Worm (Caenorhabditis elegans) whole organism, young adult: ENCODE measurements around the gene eat-4.

Source experiments
- B0035.1 ChIP-seq: sonication (generic microtip); optimal IDR thresholded peaks from 2 replicates; lab custom pipeline; 2016; ENCODE audit warnings: missing genetic modification characterization, mild to moderate bottlenecking, missing compliant biosample characterization, missing genotype, missing genetic modification reagents
- B0261.1 ChIP-seq: sonication (generic microtip); optimal IDR thresholded peaks from 2 replicates; lab custom pipeline; 2016; ENCODE audit warnings: mild to moderate bottlenecking, missing genetic modification characterization, moderate library complexity, missing compliant biosample characterization
- C17E4.6 ChIP-seq: fragments of 200-800 bp; sonication (Bioruptor generic); IDR thresholded peaks from 2 replicates; pipeline ENCODE4 v1.3.6; 2022; ENCODE audit warnings: missing genetic modification reagents, missing genetic modification characterization, missing compliant biosample characterization
- F39B2.1 ChIP-seq: fragments of 200-800 bp; sonication (Bioruptor generic); IDR thresholded peaks from 2 replicates; pipeline ENCODE4 v1.3.6; 2022; ENCODE audit warnings: missing genetic modification reagents, missing genetic modification characterization, missing compliant biosample characterization
- F57C9.4 ChIP-seq: sonication (generic microtip); optimal IDR thresholded peaks from 2 replicates; lab custom pipeline; 2017; ENCODE audit warnings: mild to moderate bottlenecking, missing genetic modification characterization, missing compliant biosample characterization
- attf-5 ChIP-seq: fragments of 200-800 bp; sonication (Bioruptor generic); optimal IDR thresholded peaks from 2 replicates; lab custom pipeline; 2018; ENCODE audit warnings: mild to moderate bottlenecking, missing genetic modification characterization, missing compliant biosample characterization
- attf-6 ChIP-seq: fragments of 200-800 bp; sonication (Bioruptor generic); IDR thresholded peaks from 2 replicates; pipeline ENCODE4 v1.3.6; 2022; ENCODE audit warnings: missing genetic modification reagents, missing genetic modification characterization, missing compliant biosample characterization
- bed-2 ChIP-seq: fragments of 200-800 bp; sonication (Bioruptor generic); IDR thresholded peaks from 2 replicates; pipeline ENCODE4 v1.3.6; 2022; ENCODE audit warnings: missing genetic modification reagents, missing genetic modification characterization, missing compliant biosample characterization
- ccch-3 ChIP-seq: fragments of 200-800 bp; sonication (Bioruptor generic); optimal IDR thresholded peaks from 2 replicates; lab custom pipeline; 2018; ENCODE audit warnings: mild to moderate bottlenecking, missing genetic modification characterization, missing compliant biosample characterization
- ceh-40 ChIP-seq: fragments of 200-800 bp; sonication (Bioruptor generic); IDR thresholded peaks from 2 replicates; pipeline ENCODE4 v1.3.6; 2022; ENCODE audit warnings: missing genetic modification characterization, missing compliant biosample characterization
- efl-1 ChIP-seq: fragments of 150-350 bp; optimal IDR thresholded peaks from 2 replicates; lab custom pipeline; 2014; ENCODE audit warnings: missing biosample characterization, missing genetic modification reagents, missing genetic modification characterization
- egrh-3 ChIP-seq: fragments of 200-800 bp; sonication (Bioruptor generic); IDR thresholded peaks from 2 replicates; pipeline ENCODE4 v1.3.6; 2022; ENCODE audit warnings: missing genetic modification reagents, missing genetic modification characterization, missing compliant biosample characterization
- ekl-4 ChIP-seq: fragments of 200-800 bp; sonication (Bioruptor generic); IDR thresholded peaks from 2 replicates; pipeline ENCODE4 v1.3.6; 2022; ENCODE audit warnings: missing genetic modification reagents, missing genetic modification characterization, missing compliant biosample characterization
- him-1 ChIP-seq: sonication (generic microtip); optimal IDR thresholded peaks from 2 replicates; lab custom pipeline; 2016; ENCODE audit warnings: missing genotype, missing genetic modification reagents, missing genetic modification characterization, missing compliant biosample characterization
- hlh-12 ChIP-seq: sonication (generic microtip); optimal IDR thresholded peaks from 2 replicates; lab custom pipeline; 2016; ENCODE audit warnings: missing genetic modification characterization, missing compliant biosample characterization
- hmg-1.2 ChIP-seq: fragments of 200-800 bp; sonication (Bioruptor generic); IDR thresholded peaks from 2 replicates; pipeline ENCODE4 v1.3.6; 2022; ENCODE audit warnings: missing genetic modification reagents, missing genetic modification characterization, missing compliant biosample characterization
- let-526 ChIP-seq: fragments of 200-800 bp; sonication (Bioruptor generic); IDR thresholded peaks from 2 replicates; pipeline ENCODE4 v1.3.6; 2022; ENCODE audit warnings: missing genetic modification reagents, missing genetic modification characterization, missing compliant biosample characterization
- lsl-1 ChIP-seq: fragments of 200-800 bp; sonication (Bioruptor generic); optimal IDR thresholded peaks from 2 replicates; lab custom pipeline; 2018; ENCODE audit warnings: mild to moderate bottlenecking, missing genetic modification characterization, moderate library complexity, missing compliant biosample characterization
- madf-10 ChIP-seq: sonication (generic microtip); optimal IDR thresholded peaks from 2 replicates; lab custom pipeline; 2016; ENCODE audit warnings: mild to moderate bottlenecking, missing genetic modification characterization, missing compliant biosample characterization
- mcd-1 ChIP-seq: fragments of 200-800 bp; sonication (Bioruptor generic); IDR thresholded peaks from 2 replicates; pipeline ENCODE4 v1.3.6; 2022; ENCODE audit warnings: missing genetic modification reagents, missing genetic modification characterization, missing compliant biosample characterization
- mes-4 ChIP-seq: sonication (generic microtip); optimal IDR thresholded peaks from 2 replicates; lab custom pipeline; 2016; ENCODE audit warnings: missing genotype, missing genetic modification characterization, missing compliant biosample characterization
- nhr-27 ChIP-seq: fragments of 200-800 bp; sonication (Bioruptor generic); optimal IDR thresholded peaks from 2 replicates; lab custom pipeline; 2018; ENCODE audit warnings: mild to moderate bottlenecking, missing genetic modification characterization, moderate library complexity, missing compliant biosample characterization
- rec-8 ChIP-seq, 2 experiments: sonication (generic microtip); optimal IDR thresholded peaks; 2 replicates each; lab custom pipeline; 2016; ENCODE audit warnings: mild to moderate bottlenecking in 2 of 2, missing genetic modification characterization in 2 of 2, missing genetic modification reagents in 2 of 2, missing genotype in 2 of 2, missing biosample characterization in 1 of 2, missing compliant biosample characterization in 1 of 2, moderate library complexity in 1 of 2
- snpc-1.1 ChIP-seq: sonication (generic microtip); optimal IDR thresholded peaks from 2 replicates; lab custom pipeline; 2017; ENCODE audit warnings: missing genetic modification characterization, mild to moderate bottlenecking, missing compliant biosample characterization, antibody characterized with exemption, moderate library complexity, missing genotype, missing genetic modification reagents; ENCODE audit not compliant: insufficient read depth
- snpc-1.3 ChIP-seq: sonication (generic microtip); optimal IDR thresholded peaks from 2 replicates; lab custom pipeline; 2017; ENCODE audit warnings: missing genetic modification characterization, mild to moderate bottlenecking, missing compliant biosample characterization, antibody characterized with exemption, moderate library complexity, missing genotype, missing genetic modification reagents; ENCODE audit not compliant: insufficient read depth
- sptf-2 ChIP-seq: fragments of 200-800 bp; sonication (Bioruptor generic); optimal IDR thresholded peaks from 2 replicates; lab custom pipeline; 2018; ENCODE audit warnings: mild to moderate bottlenecking, missing genetic modification characterization, missing compliant biosample characterization
- tbp1 ChIP-seq: fragments of 200-800 bp; sonication (Bioruptor generic); optimal IDR thresholded peaks from 2 replicates; lab custom pipeline; 2018; ENCODE audit warnings: mild to moderate bottlenecking, missing genetic modification characterization, missing compliant biosample characterization
- unc-130 ChIP-seq: sonication (generic microtip); optimal IDR thresholded peaks from 2 replicates; lab custom pipeline; 2016; ENCODE audit warnings: missing genetic modification reagents, missing genetic modification characterization, missing compliant biosample characterization
- unc-62 ChIP-seq: fragments of 150-350 bp; optimal IDR thresholded peaks from 2 replicates; lab custom pipeline; 2014; ENCODE audit warnings: missing biosample characterization, missing genetic modification reagents, missing genetic modification characterization
- ztf-22 ChIP-seq: fragments of 200-800 bp; sonication (Bioruptor generic); optimal IDR thresholded peaks from 2 replicates; lab custom pipeline; 2018; ENCODE audit warnings: mild to moderate bottlenecking, missing genetic modification characterization, moderate library complexity, missing compliant biosample characterization
- ztf-25 ChIP-seq: fragments of 200-800 bp; sonication (Bioruptor generic); IDR thresholded peaks from 2 replicates; pipeline ENCODE4 v1.3.6; 2022; ENCODE audit warnings: missing genetic modification reagents, missing genetic modification characterization, missing compliant biosample characterization
- ztf-26 ChIP-seq: sonication (generic microtip); optimal IDR thresholded peaks from 2 replicates; lab custom pipeline; 2017; ENCODE audit warnings: missing genetic modification characterization, missing compliant biosample characterization

eat-4 gene

DNA sequence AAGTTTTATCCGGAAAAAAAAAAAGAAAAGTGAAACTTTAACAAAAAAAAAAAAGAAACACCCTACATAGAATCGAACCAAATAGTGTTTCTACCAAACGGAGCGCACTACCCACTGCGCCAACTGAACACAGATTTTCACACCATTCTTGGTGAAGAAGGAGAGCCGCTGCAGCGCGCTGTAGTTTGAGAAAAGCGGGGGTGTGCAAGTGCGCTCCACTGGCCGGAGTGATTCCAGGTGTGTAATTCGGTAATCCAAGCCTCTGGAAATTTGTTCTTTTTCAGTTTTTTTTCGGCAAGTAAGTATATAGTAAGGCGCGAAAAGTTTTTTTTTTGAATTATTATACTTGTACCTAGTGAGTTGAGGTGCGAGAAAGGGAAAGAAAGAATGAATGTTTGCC, 25.8 kb upstream of the eat-4 start (continued):
- TF ChIP-seq tbp1 (GFP tag; lab: Kevin White, UChicago) = peak; percentile 86

DNA sequence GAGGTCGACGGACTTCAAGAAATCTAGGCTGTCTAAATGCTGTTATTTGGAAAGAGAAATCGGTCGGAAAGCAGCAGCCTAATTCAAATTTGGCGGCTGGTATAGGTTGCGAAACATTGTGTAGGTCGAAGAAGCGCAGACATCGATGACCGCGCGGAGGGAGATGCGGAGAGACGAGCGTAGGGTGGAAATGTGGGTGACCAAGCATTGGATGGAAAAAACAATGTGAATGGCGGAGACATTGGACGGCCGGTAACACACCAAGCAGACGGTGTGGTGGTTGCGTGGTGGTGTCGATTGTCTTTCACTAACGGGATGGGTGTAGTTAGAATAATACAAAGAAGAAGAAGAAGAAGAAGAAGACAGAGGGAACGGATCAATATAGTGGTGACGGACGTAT, 24.2 kb upstream of the eat-4 start:
- TF ChIP-seq hmg-1.2 (peak; percentile 35; the same call in 1 of the 2 replicates), mcd-1 (no peak)

DNA sequence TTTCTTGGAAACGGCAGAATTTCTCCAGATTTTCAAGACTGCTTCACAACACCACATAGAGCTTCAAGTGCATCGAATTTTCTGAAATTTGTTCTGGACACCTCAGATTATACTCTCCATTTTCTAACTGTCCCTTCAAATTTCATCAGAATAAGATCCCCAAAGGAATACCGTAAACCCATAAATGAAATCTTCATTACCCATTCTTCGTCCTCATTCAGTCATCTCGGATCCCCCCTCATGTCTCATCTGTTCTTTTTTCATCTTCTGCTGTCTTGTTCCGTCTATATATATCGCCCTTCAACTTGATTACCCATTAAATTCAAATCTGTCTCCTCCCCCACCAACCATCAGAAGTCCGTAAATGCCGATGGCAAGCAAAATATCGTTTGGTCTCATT, 22.6 kb upstream of the eat-4 start:
- no peak for TF ChIP-seq F39B2.1 (GFP tag; lab: Robert Waterston, UW)
- no peak for TF ChIP-seq B0261.1 (tag; lab: Kevin White, UChicago)
- TF ChIP-seq mes-4 = no peak
- TF ChIP-seq egrh-3 = no peak
- no peak for TF ChIP-seq ceh-40 (GFP tag; lab: Robert Waterston, UW)
- TF ChIP-seq rec-8 (tag; optimal IDR thresholded peaks at IDR 0.05; lab: Kevin White, UChicago) = no peak
- no peak for TF ChIP-seq let-526 (GFP tag; lab: Robert Waterston, UW)
- no peak for TF ChIP-seq attf-5 (GFP tag; lab: Kevin White, UChicago)
- TF ChIP-seq F57C9.4 = no peak
- TF ChIP-seq ztf-22 = no peak
- no peak for TF ChIP-seq lsl-1 (GFP tag; lab: Kevin White, UChicago)
- no peak for TF ChIP-seq ccch-3 (GFP tag; lab: Kevin White, UChicago)
- no peak for TF ChIP-seq sptf-2 (GFP tag; lab: Kevin White, UChicago)
- TF ChIP-seq snpc-1.3 = no peak
- no peak for TF ChIP-seq ztf-25 (GFP tag; lab: Robert Waterston, UW)
- no peak for TF ChIP-seq snpc-1.1 (tag; lab: Kevin White, UChicago)

DNA sequence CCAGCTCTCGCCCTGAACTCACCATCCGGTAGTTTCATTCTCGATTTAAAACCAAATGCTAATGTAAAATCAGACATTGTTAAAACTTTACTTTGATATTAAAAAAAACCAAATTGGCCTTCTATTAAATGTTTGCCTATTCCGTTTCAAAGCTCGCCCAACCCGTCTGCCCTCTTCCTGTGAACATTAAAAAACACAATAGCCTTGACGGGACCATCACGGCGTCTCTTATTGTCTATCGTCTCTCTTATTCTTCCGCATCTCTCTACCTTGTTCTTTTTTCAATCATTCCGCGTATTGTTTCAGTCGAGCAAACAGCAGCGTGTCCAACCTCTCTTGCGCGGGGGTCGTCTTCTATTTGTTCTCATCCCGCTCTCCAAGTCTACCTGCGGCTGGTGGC, 22.0 kb upstream of the eat-4 start, which contains the start of gene ZK512.1:
Gene ZK512.1, plus strand, starts transcription at position 301 of the 400 bp plus-strand sequence.
- no peak for TF ChIP-seq him-1 (tag; lab: Kevin White, UChicago)
- TF ChIP-seq B0261.1 (tag; lab: Kevin White, UChicago) = no peak
- TF ChIP-seq efl-1 = no peak
- no peak for TF ChIP-seq attf-6 (GFP tag; lab: Robert Waterston, UW)
- TF ChIP-seq bed-2 (GFP tag; lab: Robert Waterston, UW) = no peak
- no peak for TF ChIP-seq C17E4.6 (GFP tag; lab: Robert Waterston, UW)
- TF ChIP-seq madf-10 (tag; lab: Kevin White, UChicago) = no peak
- no peak for TF ChIP-seq B0035.1
- TF ChIP-seq ekl-4 (GFP tag; lab: Robert Waterston, UW) = no peak
- TF ChIP-seq unc-130 (GFP tag; lab: Kevin White, UChicago) = no peak
- no peak for TF ChIP-seq unc-62 (GFP tag; lab: Kevin White, UChicago)
- no peak for TF ChIP-seq nhr-27 (tag; lab: Kevin White, UChicago)

DNA sequence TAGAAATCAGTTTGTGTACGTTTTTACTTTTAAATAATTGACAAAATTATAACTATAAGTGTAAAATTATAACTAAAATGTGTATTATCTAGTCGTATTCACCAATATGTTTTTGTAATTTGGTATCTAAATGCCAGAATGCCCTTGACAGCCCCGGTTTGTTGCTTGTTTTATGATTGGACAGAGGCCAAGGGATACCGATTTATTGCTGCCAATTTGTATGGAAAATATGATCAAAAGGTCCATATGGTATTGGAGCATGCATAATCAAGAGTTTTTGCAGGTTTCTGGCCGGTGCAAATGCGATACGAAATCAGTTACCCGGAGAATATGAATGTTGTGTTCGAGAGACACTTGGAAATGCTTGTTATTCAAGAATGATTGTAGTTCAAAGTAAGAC, 20.9 kb upstream of the eat-4 start:
- TF ChIP-seq ztf-26 (tag; lab: Kevin White, UChicago) (no peak), hlh-12 (no peak)
